Fruit fly (Drosophila melanogaster) whole organism, embryonic: ENCODE data around the gene dachs.

Source experiments
- CG10543 ChIP-seq: fragments of 200-800 bp; sonication (Bioruptor generic); optimal IDR thresholded peaks from 3 replicates; lab custom pipeline; 2017; ENCODE audit warnings: missing biosample characterization, mild to moderate bottlenecking, missing genetic modification characterization, moderate library complexity
- CG11247 ChIP-seq: fragments of 200-800 bp; sonication (Bioruptor generic); IDR thresholded peaks from 2 replicates; pipeline ENCODE4 v1.3.6; 2022; ENCODE audit warnings: missing biosample characterization, missing genetic modification characterization
- CG11504 ChIP-seq: fragments of 200-800 bp; sonication (Bioruptor generic); optimal IDR thresholded peaks from 3 replicates; lab custom pipeline; 2019; ENCODE audit warnings: missing biosample characterization, mild to moderate bottlenecking, missing genetic modification characterization, moderate library complexity
- CG11695 ChIP-seq: fragments of 200-800 bp; sonication (Bioruptor generic); IDR thresholded peaks from 3 replicates; pipeline ENCODE4 v1.3.6; 2022; ENCODE audit warnings: missing biosample characterization, missing genetic modification characterization
- CG12071 ChIP-seq: fragments of 200-800 bp; sonication (Bioruptor generic); optimal IDR thresholded peaks from 3 replicates; lab custom pipeline; 2018; ENCODE audit warnings: missing biosample characterization, mild to moderate bottlenecking, missing genetic modification characterization
- CG13624 ChIP-seq: fragments of 200-800 bp; sonication (Bioruptor generic); optimal IDR thresholded peaks from 2 replicates; lab custom pipeline; 2016; ENCODE audit warnings: missing biosample characterization, missing genetic modification characterization
- CG14014 ChIP-seq: fragments of 200-800 bp; sonication (Bioruptor generic); IDR thresholded peaks from 2 replicates; pipeline ENCODE4 v1.3.6; 2022; ENCODE audit warnings: missing biosample characterization, missing genetic modification characterization
- CG15479 ChIP-seq: fragments of 200-800 bp; sonication (Bioruptor generic); optimal IDR thresholded peaks from 3 replicates; lab custom pipeline; 2019; ENCODE audit warnings: missing biosample characterization, mild to moderate bottlenecking, missing genetic modification characterization, moderate library complexity
- CG17328 ChIP-seq: fragments of 200-800 bp; sonication (Bioruptor generic); IDR thresholded peaks from 2 replicates; pipeline ENCODE4 v1.3.6; 2022; ENCODE audit warnings: missing biosample characterization, missing genetic modification characterization
- CG30431 ChIP-seq: fragments of 200-800 bp; sonication (Bioruptor generic); optimal IDR thresholded peaks from 2 replicates; lab custom pipeline; 2017; ENCODE audit warnings: missing biosample characterization, missing genetic modification characterization
- CG3163 ChIP-seq: fragments of 200-800 bp; sonication (Bioruptor generic); optimal IDR thresholded peaks from 3 replicates; lab custom pipeline; 2016; ENCODE audit warnings: missing biosample characterization, missing genetic modification characterization
- CG43689 ChIP-seq: fragments of 200-800 bp; sonication (Bioruptor generic); IDR thresholded peaks from 2 replicates; pipeline ENCODE4 v1.3.6; 2022; ENCODE audit warnings: missing biosample characterization, missing genetic modification characterization
- CG6813 ChIP-seq: fragments of 200-800 bp; sonication (Bioruptor generic); optimal IDR thresholded peaks from 2 replicates; lab custom pipeline; 2017; ENCODE audit warnings: missing biosample characterization, missing genetic modification characterization, mild to moderate bottlenecking, moderate library complexity, missing genetic modification reagents
- CG7839 ChIP-seq: fragments of 200-800 bp; sonication (Bioruptor generic); optimal IDR thresholded peaks from 3 replicates; lab custom pipeline; 2018; ENCODE audit warnings: missing biosample characterization, mild to moderate bottlenecking, missing genetic modification characterization, moderate library complexity
- CG8290 ChIP-seq, 3 experiments: fragments of 200-800 bp; sonication (Bioruptor generic); optimal IDR thresholded peaks; 2 replicates each; lab custom pipeline; 2016 to 2019; ENCODE audit warnings: missing biosample characterization in 3 of 3, missing genetic modification characterization in 3 of 3, mild to moderate bottlenecking in 2 of 3, moderate library complexity in 1 of 3
- CHES-1-like ChIP-seq: fragments of 200-800 bp; sonication (Bioruptor generic); optimal IDR thresholded peaks from 2 replicates; lab custom pipeline; 2016; ENCODE audit warnings: missing biosample characterization, missing genetic modification characterization
- CoRest ChIP-seq: fragments of 200-800 bp; sonication (Bioruptor generic); optimal IDR thresholded peaks from 3 replicates; lab custom pipeline; 2018; ENCODE audit warnings: missing biosample characterization, mild to moderate bottlenecking, missing genetic modification characterization, moderate library complexity
- D ChIP-seq, 2 experiments: fragments of 200-800 bp in 1 of 2; fragments of >200 bp in 1 of 2; sonication (Bioruptor generic) in 1 of 2; optimal IDR thresholded peaks; 2 replicates in 1 of 2; 3 replicates in 1 of 2; lab custom pipeline; 2017; ENCODE audit warnings: mild to moderate bottlenecking in 1 of 2, missing biosample characterization in 1 of 2, missing genetic modification characterization in 1 of 2, missing genetic modification reagents in 1 of 2
- D19B ChIP-seq: fragments of 200-800 bp; sonication (Bioruptor generic); optimal IDR thresholded peaks from 2 replicates; lab custom pipeline; 2017; ENCODE audit warnings: missing biosample characterization, mild to moderate bottlenecking, missing genetic modification characterization
- Dad ChIP-seq: fragments of 200-800 bp; sonication (Bioruptor generic); optimal IDR thresholded peaks from 3 replicates; lab custom pipeline; 2016; ENCODE audit warnings: missing biosample characterization, missing genetic modification characterization
- Deaf1 ChIP-seq: fragments of 200-800 bp; optimal IDR thresholded peaks from 3 replicates; lab custom pipeline; 2019; ENCODE audit warnings: missing biosample characterization, mild to moderate bottlenecking, missing genetic modification characterization, moderate library complexity
- Dref ChIP-seq: fragments of 200-800 bp; sonication (Bioruptor generic); IDR thresholded peaks from 2 replicates; pipeline ENCODE4 v1.3.6; 2022; ENCODE audit warnings: missing biosample characterization, missing genetic modification characterization
- Fer1 ChIP-seq: fragments of 200-800 bp; sonication (Bioruptor generic); optimal IDR thresholded peaks from 2 replicates; lab custom pipeline; 2017; ENCODE audit warnings: missing biosample characterization, mild to moderate bottlenecking, missing genetic modification characterization
- HHEX ChIP-seq: fragments of 200-800 bp; sonication (Bioruptor generic); optimal IDR thresholded peaks from 3 replicates; lab custom pipeline; 2017; ENCODE audit warnings: missing biosample characterization, mild to moderate bottlenecking, missing genetic modification characterization, missing genetic modification reagents
- HLHmδ ChIP-seq: fragments of 200-800 bp; sonication (Bioruptor generic); optimal IDR thresholded peaks from 2 replicates; lab custom pipeline; 2018; ENCODE audit warnings: missing biosample characterization, mild to moderate bottlenecking, missing genetic modification characterization, moderate library complexity
- Hmr ChIP-seq: fragments of 200-800 bp; sonication (Bioruptor generic); optimal IDR thresholded peaks from 3 replicates; lab custom pipeline; 2017; ENCODE audit warnings: mild to moderate bottlenecking, missing biosample characterization, missing genetic modification reagents, missing genetic modification characterization
- Hr39 ChIP-seq: fragments of >200 bp; optimal IDR thresholded peaks from 2 replicates; lab custom pipeline; 2017
- Jarid2 ChIP-seq: fragments of 200-800 bp; sonication (Bioruptor generic); optimal IDR thresholded peaks from 3 replicates; lab custom pipeline; 2017; ENCODE audit warnings: mild to moderate bottlenecking, missing biosample characterization, missing genetic modification reagents, missing genetic modification characterization
- MBD-R2 ChIP-seq: fragments of 200-800 bp; sonication (Bioruptor generic); IDR thresholded peaks from 2 replicates; pipeline ENCODE4 v1.3.6; 2022; ENCODE audit warnings: missing biosample characterization, missing genetic modification characterization
- Med ChIP-seq: fragments of 200-800 bp; sonication (Bioruptor generic); peaks from one replicate; lab custom pipeline; 2016; ENCODE audit warnings: missing biosample characterization, missing genetic modification characterization, mild to moderate bottlenecking, inconsistent platforms, moderate library complexity
- Ssrp ChIP-seq: fragments of 200-800 bp; sonication (Bioruptor generic); optimal IDR thresholded peaks from 2 replicates; lab custom pipeline; 2018; ENCODE audit warnings: missing biosample characterization, mild to moderate bottlenecking, missing genetic modification characterization, moderate library complexity
- TFAM ChIP-seq: fragments of 200-800 bp; sonication (Bioruptor generic); optimal IDR thresholded peaks from 2 replicates; lab custom pipeline; 2017; ENCODE audit warnings: missing biosample characterization, missing genetic modification characterization, inconsistent platforms
- btn ChIP-seq: fragments of 200-800 bp; sonication (Bioruptor generic); optimal IDR thresholded peaks from 2 replicates; lab custom pipeline; 2016; ENCODE audit warnings: missing biosample characterization, missing genetic modification characterization
- cg ChIP-seq: fragments of 200-800 bp; sonication (Bioruptor generic); optimal IDR thresholded peaks from 3 replicates; lab custom pipeline; 2019; ENCODE audit warnings: missing biosample characterization, mild to moderate bottlenecking, missing genetic modification characterization, moderate library complexity
- dimm ChIP-seq: fragments of 200-800 bp; sonication (Bioruptor generic); IDR thresholded peaks from 2 replicates; pipeline ENCODE4 v1.3.6; 2022; ENCODE audit warnings: missing biosample characterization, missing genetic modification characterization
- ems ChIP-seq: fragments of 200-800 bp; sonication (Bioruptor generic); optimal IDR thresholded peaks from 3 replicates; lab custom pipeline; 2016; ENCODE audit warnings: missing biosample characterization, missing genetic modification characterization
- fu2 ChIP-seq: fragments of 200-800 bp; sonication (Bioruptor generic); optimal IDR thresholded peaks from 2 replicates; lab custom pipeline; 2016; ENCODE audit warnings: missing biosample characterization, missing genetic modification characterization
- grn ChIP-seq: fragments of 200-800 bp; sonication (Bioruptor generic); optimal IDR thresholded peaks from 3 replicates; lab custom pipeline; 2017; ENCODE audit warnings: missing biosample characterization, missing genetic modification characterization
- her ChIP-seq: fragments of 200-800 bp; sonication (Bioruptor generic); optimal IDR thresholded peaks from 2 replicates; lab custom pipeline; 2016; ENCODE audit warnings: missing biosample characterization, missing genetic modification characterization
- ind ChIP-seq: fragments of 200-800 bp; sonication (Bioruptor generic); optimal IDR thresholded peaks from 3 replicates; lab custom pipeline; 2016; ENCODE audit warnings: missing biosample characterization, missing genetic modification characterization
- inv ChIP-seq: fragments of 200-800 bp; sonication (Bioruptor generic); IDR thresholded peaks from 2 replicates; pipeline ENCODE4 v1.3.6; 2022; ENCODE audit warnings: missing biosample characterization, missing genetic modification characterization; ENCODE audit not compliant: partially characterized antibody
- nau ChIP-seq: fragments of 200-800 bp; sonication (Bioruptor generic); optimal IDR thresholded peaks from 3 replicates; lab custom pipeline; 2017; ENCODE audit warnings: missing biosample characterization, mild to moderate bottlenecking, missing genetic modification characterization, missing genetic modification reagents
- peb ChIP-seq: fragments of 200-800 bp; sonication (Bioruptor generic); IDR thresholded peaks from 2 replicates; pipeline ENCODE4 v1.3.6; 2022; ENCODE audit warnings: missing biosample characterization, missing genetic modification characterization
- psq ChIP-seq: fragments of 200-800 bp; sonication (Bioruptor generic); optimal IDR thresholded peaks from 2 replicates; lab custom pipeline; 2017; ENCODE audit warnings: missing biosample characterization, missing genetic modification characterization
- sens ChIP-seq: fragments of 200-800 bp; sonication (Bioruptor generic); peaks from one replicate; lab custom pipeline; 2016; ENCODE audit warnings: missing biosample characterization, missing genetic modification characterization
- shn ChIP-seq: fragments of 200-800 bp; sonication (Bioruptor generic); optimal IDR thresholded peaks from 3 replicates; lab custom pipeline; 2016; ENCODE audit warnings: missing biosample characterization, missing genetic modification characterization
- slp2 ChIP-seq: fragments of 200-800 bp; sonication (Bioruptor generic); optimal IDR thresholded peaks from 2 replicates; lab custom pipeline; 2016; ENCODE audit warnings: missing biosample characterization, missing genetic modification characterization
- toy ChIP-seq: fragments of 200-800 bp; sonication (Bioruptor generic); IDR thresholded peaks from 2 replicates; pipeline ENCODE4 v1.3.6; 2022; ENCODE audit warnings: missing biosample characterization, missing genetic modification characterization
- wdn ChIP-seq: fragments of 200-800 bp; sonication (Bioruptor generic); IDR thresholded peaks from 2 replicates; pipeline ENCODE4 v1.3.6; 2022; ENCODE audit warnings: missing biosample characterization, missing genetic modification characterization
- zf30C ChIP-seq: fragments of 200-800 bp; sonication (Bioruptor generic); optimal IDR thresholded peaks from 3 replicates; lab custom pipeline; 2018; ENCODE audit warnings: missing biosample characterization, mild to moderate bottlenecking, missing genetic modification characterization

Gene dachs

dm6 chr2L:8473448-8473847 lies 6.8 kb downstream of the dachs start (continued):
- TF ChIP-seq CoRest (tag; lab: Kevin White, UChicago) (peak; percentile 34), Hmr (GFP tag; lab: Kevin White, UChicago) (no peak), grn (no peak), Ssrp (tag; lab: Kevin White, UChicago) (peak; percentile 59), ems (GFP tag; lab: Kevin White, UChicago) (peak; percentile 4), CG13624 (GFP tag; lab: Kevin White, UChicago) (peak; percentile 4), CG30431 (GFP tag; lab: Kevin White, UChicago) (peak; percentile 37), Fer1 (no peak), CG11247 (GFP tag; lab: Robert Waterston, UW) (peak; percentile 34), fu2 (GFP tag; lab: Kevin White, UChicago) (peak; percentile 24), MBD-R2 (GFP tag; lab: Robert Waterston, UW) (0 out of 2 replicates have a peak, but pooled peaks have one; percentile 5), her (no peak), nau (no peak), psq (GFP tag; lab: Kevin White, UChicago) (no peak), Deaf1 (tag; lab: Kevin White, UChicago) (no peak), btn (GFP tag; lab: Kevin White, UChicago) (peak; percentile 29), cg (GFP tag; lab: Kevin White, UChicago) (no peak), toy (GFP tag; lab: Robert Waterston, UW) (no peak), CG6813 (GFP tag; lab: Kevin White, UChicago) (peak; percentile 58), Hr39 (lab: Kevin White, UChicago) (no peak), Med (GFP tag; lab: Kevin White, UChicago) (peak; percentile 89), CHES-1-like (GFP tag; lab: Kevin White, UChicago) (no peak), CG10543 (GFP tag; lab: Kevin White, UChicago) (no peak), Dref (GFP tag; lab: Robert Waterston, UW) (no peak), slp2 (GFP tag; lab: Kevin White, UChicago) (no peak), Jarid2 (GFP tag; lab: Kevin White, UChicago) (no peak), CG15479 (GFP tag; lab: Kevin White, UChicago) (no peak), HLHmδ (no peak), CG11695 (GFP tag; lab: Robert Waterston, UW) (peak; percentile 46; the same call in 1 of the 3 replicates), D19B (GFP tag; lab: Kevin White, UChicago) (no peak), shn (no peak), zf30C (GFP tag; lab: Kevin White, UChicago) (no peak), CG12071 (GFP tag; lab: Kevin White, UChicago) (peak; percentile 32), dimm (GFP tag; lab: Robert Waterston, UW) (peak; percentile 42; the same call in 1 of the 2 replicates), wdn (GFP tag; lab: Robert Waterston, UW) (no peak), D (optimal IDR thresholded peaks at IDR 0.05; lab: Kevin White, UChicago) (no peak), D (GFP tag; optimal IDR thresholded peaks at IDR 0.05; lab: Kevin White, UChicago) (peak; percentile 58), TFAM (GFP tag; lab: Kevin White, UChicago) (no peak), sens (GFP tag; lab: Kevin White, UChicago) (peak; percentile 80), CG17328 (peak; percentile 71), CG3163 (GFP tag; lab: Kevin White, UChicago) (no peak), Dad (GFP tag; lab: Kevin White, UChicago) (no peak), CG7839 (tag; lab: Kevin White, UChicago) (peak; percentile 65), inv (GFP tag; lab: Robert Waterston, UW) (no peak), peb (GFP tag; lab: Robert Waterston, UW) (peak; percentile 38; the same call in 1 of the 2 replicates), ind (GFP tag; lab: Kevin White, UChicago) (peak; percentile 50), CG11504 (tag; lab: Kevin White, UChicago) (peak; percentile 42), CG43689 (GFP tag; lab: Robert Waterston, UW) (no peak), HHEX (GFP tag; lab: Kevin White, UChicago) (peak; percentile 68), CG8290 (GFP tag; optimal IDR thresholded peaks at IDR 0.05; lab: Kevin White, UChicago) (no peak), CG8290 (tag; optimal IDR thresholded peaks at IDR 0.05; lab: Kevin White, UChicago) (no peak), CG14014 (GFP tag; lab: Robert Waterston, UW) (peak; percentile 47; the same call in 1 of the 2 replicates)
